Worm (Caenorhabditis elegans): ENCODE measurements around the gene Y6G8.5.
"Not testable (repeated sequence)": the region's sequence is repeated elsewhere in the genome, so short reads cannot be mapped to it uniquely, and the experiment has no call there.

ce11 chrV:17610503-17610902, 5.0 kb downstream of the Y6G8.5 start, which contains the start of gene Y6G8.15:
- not testable (repeated sequence) for TF ChIP-seq egl-27 (tag; optimal IDR thresholded peaks at IDR 0.05); nhr-23 (tag; optimal IDR thresholded peaks at IDR 0.05); elt-1 (tag; optimal IDR thresholded peaks at IDR 0.05); fos-1 (tag; optimal IDR thresholded peaks at IDR 0.05); nhr-25 (tag; optimal IDR thresholded peaks at IDR 0.05); R02D3.7 (tag; optimal IDR thresholded peaks at IDR 0.05); ceh-16 (tag; optimal IDR thresholded peaks at IDR 0.05); skn-1 (tag; optimal IDR thresholded peaks at IDR 0.05); mbf-1 (tag; optimal IDR thresholded peaks at IDR 0.05); nhr-12 (tag; optimal IDR thresholded peaks at IDR 0.05); ztf-1 (GFP tag; conservative IDR thresholded peaks at IDR 0.05)
